Worm (Caenorhabditis elegans) whole organism, late embryonic: Measurements from ENCODE around the gene ZK688.10.

Source experiments
- ama-1 ChIP-seq: fragments of 150-350 bp; optimal IDR thresholded peaks from 2 replicates; lab custom pipeline; 2014
- nfya-1 ChIP-seq: sonication (generic microtip); optimal IDR thresholded peaks from 2 replicates; lab custom pipeline; 2017; ENCODE audit warnings: missing genetic modification characterization, mild to moderate bottlenecking, missing compliant biosample characterization, antibody characterized with exemption, moderate library complexity
- pha-4 ChIP-seq: fragments of 150-350 bp; optimal IDR thresholded peaks from 2 replicates; lab custom pipeline; 2018; ENCODE audit warnings: missing biosample characterization, missing genetic modification reagents, missing genetic modification characterization
- unc-3 ChIP-seq, 2 experiments: fragments of 200-800 bp in 1 of 2; sonication (Bioruptor generic) in 1 of 2; sonication (generic microtip) in 1 of 2; conservative IDR thresholded peaks in 1 of 2; optimal IDR thresholded peaks in 1 of 2; 2 replicates each; pipeline versions ENCODE4 v1.3.6 to Lab custom; 2016 to 2022; ENCODE audit warnings: missing compliant biosample characterization in 2 of 2, missing genetic modification characterization in 2 of 2, missing genetic modification reagents in 1 of 2

DNA sequence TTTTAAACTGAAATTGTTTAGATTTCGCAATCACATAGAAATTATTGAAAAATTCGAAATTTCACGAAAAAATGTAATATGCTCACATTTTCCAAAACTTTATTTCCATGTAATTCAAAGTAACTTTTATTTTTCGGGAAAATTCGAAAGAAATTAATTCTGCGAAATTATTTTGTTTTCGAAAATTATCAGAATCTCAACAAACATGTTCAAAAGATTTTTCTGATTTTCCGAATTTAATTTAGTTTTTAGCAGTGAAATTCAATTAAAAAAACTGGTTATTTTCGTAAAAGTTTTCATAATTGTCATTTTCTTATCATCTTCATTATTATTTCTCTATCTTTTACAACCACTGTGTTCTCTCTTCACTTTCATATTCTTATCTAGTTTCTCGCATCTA lies 36.4 kb upstream of the ZK688.10 start, which contains the start of gene ran-2:
- no peak for TF ChIP-seq nfya-1 (tag; lab: Kevin White, UChicago)
- TF ChIP-seq unc-3 (GFP tag; conservative IDR thresholded peaks at IDR 0.05; lab: Robert Waterston, UW), result no peak
- no peak for TF ChIP-seq unc-3 (tag; optimal IDR thresholded peaks at IDR 0.05; lab: Kevin White, UChicago)
- TF ChIP-seq pha-4 (tag; lab: Kevin White, UChicago), result no peak
- no peak for TF ChIP-seq ama-1 (lab: Kevin White, UChicago)
